Worm (Caenorhabditis elegans) whole organism, L4/young adult: ENCODE results near the gene F46F2.3.
A peak's percentile ranks its signal among the peaks of the same experiment; 100 is the strongest.

Experiments
- dao-5 ChIP-seq: sonication (generic microtip); optimal IDR thresholded peaks from 2 replicates; lab custom pipeline; 2016; ENCODE audit warnings: missing genotype, missing genetic modification characterization, moderate library complexity, missing compliant biosample characterization
- him-1 ChIP-seq: sonication (generic microtip); optimal IDR thresholded peaks from 2 replicates; lab custom pipeline; 2016; ENCODE audit warnings: missing genotype, missing genetic modification reagents, missing genetic modification characterization, missing compliant biosample characterization

DNA sequence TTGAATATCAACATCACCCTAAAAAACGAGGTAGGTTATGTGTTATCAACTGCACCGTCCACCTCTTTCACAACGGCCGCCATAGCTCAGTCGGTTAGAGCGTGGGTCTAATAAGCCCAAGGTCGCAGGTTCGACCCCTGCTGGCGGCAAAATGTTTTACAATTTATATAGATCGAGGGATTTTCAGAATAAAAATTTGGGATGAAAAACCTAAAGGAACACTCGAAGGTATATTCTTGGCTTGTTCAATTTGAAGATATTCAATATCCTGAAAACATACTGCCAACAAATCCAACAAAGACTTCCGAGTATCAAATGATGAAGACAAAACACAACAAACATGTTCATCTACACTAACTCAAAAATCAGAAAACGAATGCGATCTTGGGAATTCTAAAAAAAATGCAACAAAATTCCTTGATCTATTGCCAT lies 37.3 kb upstream of the F46F2.3 start:
- peak; percentile 28 for TF ChIP-seq him-1 (tag; lab: Kevin White, UChicago)
- peak; percentile 83 for TF ChIP-seq dao-5 (tag; lab: Kevin White, UChicago)
